Worm (Caenorhabditis elegans): ENCODE measurements around the gene M01D1.12.

ce11 chrII:1026670-1027069 lies at the start of gene M01D1.12:
- TF ChIP-seq ets-4 (GFP tag; optimal IDR thresholded peaks at IDR 0.05) = no peak
- TF ChIP-seq lin-35 (GFP tag; optimal IDR thresholded peaks at IDR 0.05) = no peak
- TF ChIP-seq F39B2.1 (GFP tag; IDR thresholded peaks at IDR 0.05) = no peak
